Worm (Caenorhabditis elegans): ENCODE data around the gene C35B1.2.

- no peak for TF ChIP-seq hlh-30 (tag; optimal IDR thresholded peaks at IDR 0.05; ENCODE audit: insufficient read depth)
- TF ChIP-seq pha-4 (tag; optimal IDR thresholded peaks at IDR 0.05) = no peak
- no peak for TF ChIP-seq dve-1 (tag; optimal IDR thresholded peaks at IDR 0.05)
- TF ChIP-seq unc-86 (tag; optimal IDR thresholded peaks at IDR 0.05) = no peak
- TF ChIP-seq nfya-1 (tag; optimal IDR thresholded peaks at IDR 0.05) = no peak
- no peak for TF ChIP-seq rnt-1 (tag; optimal IDR thresholded peaks at IDR 0.05)
Observed at ce11 chrIV:4047628-4048027, 38.4 kb upstream of the C35B1.2 start.
